Worm (Caenorhabditis elegans): ENCODE measurements around the gene F20D6.2.

The F20D6.2 gene

DNA sequence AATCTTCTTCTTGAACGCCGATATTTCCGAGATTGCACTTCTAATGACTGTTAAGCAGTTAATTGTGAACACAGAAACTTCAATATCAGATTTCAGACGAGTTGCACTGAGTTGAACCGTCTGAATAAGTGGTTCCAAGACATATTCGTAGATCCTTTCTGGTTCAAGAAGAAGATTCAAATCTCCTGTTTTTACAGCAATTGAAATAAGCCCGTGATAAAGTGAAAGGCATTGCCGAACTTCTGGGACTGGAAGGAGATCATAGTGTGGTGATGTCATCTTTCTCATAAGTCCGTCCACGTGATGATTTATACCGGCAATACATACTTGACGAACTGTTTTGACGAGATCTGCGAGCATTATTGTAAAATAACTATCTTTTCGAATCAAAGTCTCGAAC is 33.7 kb downstream of the F20D6.2 start:
- TF ChIP-seq unc-62 (GFP tag; optimal IDR thresholded peaks at IDR 0.05): no peak

DNA sequence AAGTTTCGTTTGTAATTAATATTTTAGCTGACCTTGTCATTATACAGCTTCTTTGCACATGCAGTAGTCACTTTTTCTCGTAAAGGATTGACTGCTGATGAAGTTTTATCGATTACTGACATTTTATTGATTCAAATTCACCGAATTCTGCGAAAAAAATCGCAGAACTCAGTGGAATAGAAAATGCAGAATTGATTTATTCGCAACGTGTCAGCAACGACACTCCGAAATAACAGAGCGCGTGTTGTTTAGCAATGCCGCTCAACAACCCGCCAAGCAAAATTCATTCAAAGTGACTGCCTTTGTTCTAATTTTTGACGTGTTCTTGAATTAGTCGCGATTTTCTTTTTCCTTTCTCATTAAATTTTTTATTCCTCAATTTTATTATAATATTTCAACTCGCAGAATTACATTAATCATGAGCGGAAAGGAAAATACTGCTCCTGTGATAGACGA is 35.3 kb downstream of the F20D6.2 start, which contains the start of the genes cogc-6 and air-1:
TSS of gene cogc-6 (minus strand) at position 234 of the 456 bp plus-strand sequence.
TSS of gene air-1 (plus strand) at position 406 of the 456 bp plus-strand sequence.
- TF ChIP-seq unc-62 (GFP tag; optimal IDR thresholded peaks at IDR 0.05): no peak

DNA sequence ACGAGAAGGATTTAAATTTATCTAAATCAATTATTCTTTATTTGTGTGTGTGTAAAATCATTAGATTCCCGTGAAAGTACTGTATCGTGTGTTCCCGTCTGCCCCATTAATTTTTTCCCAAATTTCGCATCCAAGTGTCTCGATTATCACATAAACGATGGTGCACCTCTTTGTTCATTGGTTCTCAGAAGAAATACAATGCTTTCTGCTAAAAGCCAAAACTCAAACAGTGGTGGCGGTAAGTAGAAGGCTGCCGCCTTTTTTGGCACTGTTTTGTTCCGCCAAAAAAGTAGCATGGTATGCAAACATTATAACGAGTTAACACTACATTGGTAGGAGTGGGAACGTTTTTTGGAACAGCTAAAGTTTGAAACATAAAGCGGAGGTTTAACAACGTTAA is 37.6 kb downstream of the F20D6.2 start:
- TF ChIP-seq unc-62 (GFP tag; optimal IDR thresholded peaks at IDR 0.05): no peak

DNA sequence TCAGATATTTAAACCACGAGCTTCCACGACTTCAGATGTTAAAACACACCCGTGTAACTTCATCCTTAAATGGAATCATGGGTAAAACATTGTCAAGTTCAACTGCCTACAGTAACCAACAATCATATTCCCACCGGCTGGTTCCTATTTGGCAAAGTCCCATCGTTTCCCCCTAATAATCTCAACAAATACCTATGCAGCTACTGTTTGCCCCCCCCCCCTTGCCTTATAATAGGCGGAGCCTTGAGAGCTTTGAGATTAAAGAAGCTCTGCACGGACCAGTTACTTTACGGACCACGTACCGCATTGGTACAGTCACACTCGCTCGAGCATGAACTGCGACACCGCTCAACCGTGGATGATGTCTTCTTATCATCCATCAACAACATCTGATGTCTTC is 38.8 kb downstream of the F20D6.2 start, which contains the start of gene pax-1:
TSS of gene pax-1 (plus strand) at position 301 of the 400 bp plus-strand sequence.
- TF ChIP-seq unc-62 (GFP tag; optimal IDR thresholded peaks at IDR 0.05): no peak

DNA sequence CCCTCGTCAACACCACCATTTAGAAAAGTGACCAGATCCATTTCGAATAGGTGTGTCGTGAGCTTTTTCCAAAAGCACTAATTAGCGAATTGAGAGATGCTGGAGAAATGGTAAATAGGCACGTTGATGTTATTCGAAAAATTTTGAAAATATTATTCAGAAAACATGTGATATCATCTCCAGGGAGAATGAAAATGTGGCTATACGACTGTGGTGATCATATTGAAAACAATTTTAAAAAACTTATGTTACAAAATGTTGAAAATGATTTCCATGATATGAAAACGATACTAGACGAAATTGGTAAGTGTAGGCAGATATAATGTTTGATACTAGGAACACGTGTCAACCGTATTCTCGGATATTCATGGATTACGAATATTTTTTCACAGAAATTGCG is 41.0 kb downstream of the F20D6.2 start, which contains the start of gene K07C11.10:
TSS of gene K07C11.10 (minus strand) at position 101 of the 400 bp plus-strand sequence.
- TF ChIP-seq unc-62 (GFP tag; optimal IDR thresholded peaks at IDR 0.05): no peak

DNA sequence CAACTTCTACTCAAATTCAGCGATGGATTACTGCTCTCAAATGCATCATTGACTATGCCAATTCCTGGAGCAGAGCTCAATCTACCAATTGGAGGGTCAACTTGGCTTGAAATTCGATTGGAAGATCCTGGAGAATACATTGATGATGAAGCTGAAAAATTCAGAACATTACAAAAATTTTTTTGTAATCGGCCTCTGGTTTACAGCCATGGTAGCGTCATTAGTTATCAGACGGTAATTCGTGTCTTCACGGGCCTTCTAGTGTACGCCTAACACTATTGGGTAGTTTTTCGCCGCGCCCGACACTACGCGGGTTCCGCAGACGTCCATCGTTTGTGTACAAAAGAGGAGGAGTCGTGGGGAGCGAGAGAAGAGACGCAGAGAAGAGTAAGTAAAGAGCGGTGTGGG is 42.9 kb downstream of the F20D6.2 start:
- TF ChIP-seq unc-62 (GFP tag; optimal IDR thresholded peaks at IDR 0.05): no peak

DNA sequence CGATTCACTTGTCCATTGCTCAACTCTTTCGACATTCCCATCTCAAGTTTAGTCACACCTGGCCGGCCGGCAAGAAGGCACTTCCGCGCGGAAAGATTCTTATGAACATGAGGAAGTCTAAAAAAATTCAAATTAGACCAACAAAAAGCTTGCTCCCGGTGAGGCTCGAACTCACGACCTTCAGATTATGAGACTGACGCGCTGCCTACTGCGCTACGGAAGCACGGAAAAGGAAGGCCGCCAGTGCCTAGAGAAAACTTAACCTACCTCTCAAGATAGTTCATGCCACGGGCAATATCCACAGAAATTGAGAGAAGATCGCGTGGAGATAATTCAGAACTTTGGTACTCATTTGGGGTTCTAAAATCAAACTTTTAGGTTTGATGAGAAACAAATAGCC is 44.2 kb downstream of the F20D6.2 start:
- no peak for TF ChIP-seq unc-62 (GFP tag; optimal IDR thresholded peaks at IDR 0.05)

DNA sequence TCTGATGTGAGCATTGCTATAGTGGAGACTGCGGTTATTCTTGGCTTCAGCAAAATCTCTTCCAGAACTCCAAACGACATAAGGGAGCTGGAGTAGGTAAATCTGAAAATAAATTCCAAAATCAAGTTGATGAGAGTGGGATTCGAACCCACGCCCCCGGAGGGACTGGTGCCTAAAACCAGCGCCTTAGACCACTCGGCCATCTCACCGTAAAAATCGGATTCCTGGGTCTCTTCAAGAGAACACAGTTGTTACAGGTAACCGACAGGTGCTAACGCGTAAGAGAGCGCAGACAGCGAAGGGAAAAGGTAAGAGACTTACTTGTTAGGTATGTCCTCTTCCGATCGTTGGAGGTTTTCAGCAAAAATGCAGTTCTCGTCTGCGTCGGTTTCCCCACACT is 49.5 kb downstream of the F20D6.2 start:
- no peak for TF ChIP-seq unc-62 (GFP tag; optimal IDR thresholded peaks at IDR 0.05)
